Worm (Caenorhabditis elegans): Measurements from ENCODE around the gene H03A11.13.

H03A11.13 gene

DNA sequence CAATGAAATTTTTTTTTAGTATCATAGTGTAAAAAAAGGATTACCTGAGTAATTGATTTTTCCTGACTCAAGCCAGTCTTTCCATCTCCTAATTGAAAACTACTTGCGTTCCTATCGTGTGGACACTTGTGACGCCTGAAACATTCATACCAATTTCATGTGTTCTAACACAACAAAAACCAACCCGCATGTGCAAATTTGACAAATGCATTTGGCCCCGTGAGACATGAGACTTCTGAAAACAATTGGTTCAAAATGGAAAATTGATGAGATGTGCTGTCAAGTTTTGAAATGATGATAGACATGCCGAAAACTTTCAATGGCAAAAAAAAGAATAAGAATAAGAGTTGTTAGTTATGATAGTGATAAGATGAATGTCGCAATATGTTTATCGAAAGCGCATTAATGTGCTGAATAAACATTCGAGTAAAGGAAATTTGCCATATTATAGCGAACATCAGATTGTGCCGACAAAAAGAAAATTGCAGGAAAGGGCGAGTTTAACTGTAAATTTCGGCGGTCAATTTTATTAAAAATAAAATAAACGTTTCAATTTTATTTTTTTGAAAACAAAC, 17.4 kb upstream of the H03A11.13 start, which contains the start of gene H03A11.2:
Gene H03A11.2 (minus strand): TSS at position 252 of the 575 bp plus-strand sequence.
- peak; percentile 26 for TF ChIP-seq elt-2 (tag; optimal IDR thresholded peaks at IDR 0.05)
- TF ChIP-seq vab-15 (tag; optimal IDR thresholded peaks at IDR 0.05): no peak
- no peak for TF ChIP-seq aly-2 (tag; optimal IDR thresholded peaks at IDR 0.05)
- no peak for TF ChIP-seq nhr-20 (tag; optimal IDR thresholded peaks at IDR 0.05)
- no peak for TF ChIP-seq efl-1 (optimal IDR thresholded peaks at IDR 0.05)
- peak in 1 of 2 experiments; percentile 84 for TF ChIP-seq efl-1 (GFP tag; optimal IDR thresholded peaks at IDR 0.05 in 1 of 2)

DNA sequence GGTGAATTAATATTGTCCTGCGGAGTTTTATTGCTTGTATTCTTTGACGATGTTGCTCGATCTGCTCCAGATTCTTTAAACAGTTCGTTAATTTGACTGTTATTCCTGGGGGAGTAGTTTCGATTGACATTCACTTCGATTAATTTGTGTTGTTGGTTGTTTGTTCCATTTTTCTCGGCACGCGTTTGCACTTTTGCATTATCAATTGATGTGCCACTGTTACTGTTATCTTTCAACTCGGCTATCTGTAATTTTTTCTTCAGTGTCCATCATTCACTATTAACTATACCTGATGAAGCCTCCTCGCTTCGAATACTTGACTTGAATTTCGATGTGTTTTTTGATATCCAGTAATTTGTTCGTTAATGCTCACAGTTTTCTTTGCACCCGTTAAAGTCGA, 16.1 kb upstream of the H03A11.13 start:
- peak; percentile 8 for TF ChIP-seq elt-2 (tag; optimal IDR thresholded peaks at IDR 0.05)
- no peak for TF ChIP-seq efl-1 (optimal IDR thresholded peaks at IDR 0.05)
- TF ChIP-seq efl-1 (GFP tag; optimal IDR thresholded peaks at IDR 0.05 in 1 of 2): peak in 1 of 2 experiments; percentile 84
- no peak for TF ChIP-seq pag-3 (tag; optimal IDR thresholded peaks at IDR 0.05; ENCODE audit: borderline replicate concordance, insufficient read depth)
- no peak for TF ChIP-seq unc-30 (tag; optimal IDR thresholded peaks at IDR 0.05)

DNA sequence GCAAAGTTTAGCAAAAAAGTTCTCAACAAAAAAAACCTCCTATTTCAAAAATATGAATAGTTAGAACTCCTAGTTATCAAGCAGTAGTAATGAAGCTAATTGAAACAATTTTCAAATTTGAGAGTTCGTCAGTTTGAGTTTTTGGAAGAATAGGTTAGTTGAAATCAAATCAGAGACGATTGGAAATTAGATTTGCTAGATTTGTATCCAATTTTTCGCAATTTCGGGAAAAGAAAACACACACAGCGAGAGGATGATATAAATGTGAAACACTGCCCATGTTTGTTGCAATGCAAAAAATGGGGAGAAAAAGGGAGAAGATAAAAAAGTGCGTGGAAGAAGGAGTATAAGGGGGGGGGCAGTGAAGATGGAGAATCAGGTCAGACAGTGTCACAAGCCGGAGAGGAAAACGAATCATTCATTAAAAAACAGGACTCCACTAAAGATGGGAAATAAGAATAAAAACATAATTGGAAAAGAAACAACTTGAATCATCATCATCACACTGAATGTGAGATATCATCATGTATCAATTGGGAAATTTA, 12.2 kb upstream of the H03A11.13 start:
- TF ChIP-seq hlh-17 (GFP tag; optimal IDR thresholded peaks at IDR 0.05; ENCODE audit: borderline replicate concordance) (no peak), blmp-1 (tag; optimal IDR thresholded peaks at IDR 0.05) (peak; percentile 86), tbx-2 (tag; optimal IDR thresholded peaks at IDR 0.05) (peak; percentile 10), egl-27 (tag; optimal IDR thresholded peaks at IDR 0.05) (no peak), nhr-28 (tag; optimal IDR thresholded peaks at IDR 0.05) (no peak), zip-4 (GFP tag; optimal IDR thresholded peaks at IDR 0.05) (no peak), nhr-71 (tag; optimal IDR thresholded peaks at IDR 0.05) (peak; percentile 7), unc-30 (tag; optimal IDR thresholded peaks at IDR 0.05) (no peak), lin-14 (GFP tag; optimal IDR thresholded peaks at IDR 0.05) (peak; percentile 65), mdl-1 (tag; optimal IDR thresholded peaks at IDR 0.05) (no peak), lsy-2 (tag; optimal IDR thresholded peaks at IDR 0.05) (peak in 1 of 2 experiments; percentile 1)

DNA sequence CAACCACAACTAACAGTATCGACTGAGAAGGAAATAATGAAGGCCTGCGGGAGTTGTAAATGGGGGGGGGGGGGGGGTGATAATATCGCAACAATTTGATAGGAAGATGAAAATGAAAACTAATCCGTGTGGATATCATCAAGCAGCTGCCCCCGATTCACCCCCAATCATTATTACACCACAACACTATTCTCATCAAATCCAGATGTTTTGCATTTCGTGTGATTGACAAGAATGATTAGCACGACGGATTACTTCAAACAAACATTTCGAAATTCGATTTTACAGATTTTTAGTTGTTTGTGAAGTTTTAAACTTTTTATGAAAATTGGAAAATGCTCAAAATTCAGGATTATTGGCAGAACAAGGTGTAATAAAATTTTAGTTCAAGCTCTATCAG, 11.1 kb upstream of the H03A11.13 start:
- TF ChIP-seq snpc-4 (tag; optimal IDR thresholded peaks at IDR 0.05) (no peak), fkh-4 (tag; optimal IDR thresholded peaks at IDR 0.05; ENCODE audit: borderline replicate concordance) (peak; percentile 88), nhr-237 (tag; optimal IDR thresholded peaks at IDR 0.05) (no peak), nhr-19 (GFP tag; conservative IDR thresholded peaks at IDR 0.05) (no peak; the same call in 1 of the 2 replicates), unc-130 (tag; optimal IDR thresholded peaks at IDR 0.05) (peak; percentile 21), fos-1 (tag; optimal IDR thresholded peaks at IDR 0.05) (no peak), pax-3 (tag; optimal IDR thresholded peaks at IDR 0.05) (no peak), sox-4 (tag; optimal IDR thresholded peaks at IDR 0.05) (no peak), nhr-47 (tag; optimal IDR thresholded peaks at IDR 0.05) (no peak), dsc-1 (tag; optimal IDR thresholded peaks at IDR 0.05) (peak; percentile 96), ceh-8 (GFP tag; optimal IDR thresholded peaks at IDR 0.05) (no peak), dpl-1 (GFP tag; optimal IDR thresholded peaks at IDR 0.05) (no peak), ama-1 (optimal IDR thresholded peaks at IDR 0.05) (no peak), hlh-4 (tag; optimal IDR thresholded peaks at IDR 0.05) (no peak), efl-3 (GFP tag; optimal IDR thresholded peaks at IDR 0.05) (no peak), skn-1 (tag; optimal IDR thresholded peaks at IDR 0.05) (peak; percentile 2), aha-1 (tag; optimal IDR thresholded peaks at IDR 0.05) (no peak), blmp-1 (tag; optimal IDR thresholded peaks at IDR 0.05) (no peak), rnt-1 (tag; optimal IDR thresholded peaks at IDR 0.05) (peak; percentile 56), lir-3 (tag; optimal IDR thresholded peaks at IDR 0.05; ENCODE audit: poor library complexity) (no peak), lin-14 (GFP tag; optimal IDR thresholded peaks at IDR 0.05) (peak; percentile 28), vab-15 (tag; optimal IDR thresholded peaks at IDR 0.05) (no peak), nhr-85 (tag) (no peak), nhr-20 (tag; optimal IDR thresholded peaks at IDR 0.05) (no peak), ceh-82 (tag; optimal IDR thresholded peaks at IDR 0.05) (no peak)
